Fruit fly (Drosophila melanogaster): ENCODE results near the gene CG3323.

DNA sequence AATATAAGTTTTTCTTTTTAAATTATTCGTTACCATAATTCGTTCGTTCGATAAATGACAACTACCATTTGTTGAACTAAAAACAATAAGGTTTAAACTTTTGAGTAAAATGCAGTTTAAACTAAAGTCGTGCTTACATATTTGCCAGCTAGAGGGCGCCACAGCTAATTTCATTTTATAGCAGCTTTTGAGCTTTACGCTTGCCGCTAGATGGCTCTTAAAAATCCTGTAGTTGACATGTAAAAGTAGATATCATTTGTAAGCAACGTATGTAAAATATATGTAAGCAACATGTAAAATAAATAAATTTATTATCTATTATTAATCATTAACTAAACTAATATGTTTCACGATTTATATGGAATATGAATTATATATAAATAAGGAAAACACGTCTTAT, 15.8 kb downstream of the CG3323 start:
- no peak for TF ChIP-seq Hand (GFP tag; optimal IDR thresholded peaks at IDR 0.05)
- no peak for TF ChIP-seq Drgx (GFP tag; IDR thresholded peaks at IDR 0.05)
- no peak for TF ChIP-seq jigr1 (GFP tag; IDR thresholded peaks at IDR 0.05)
- peak; percentile 93 for TF ChIP-seq CTCF (GFP tag; optimal IDR thresholded peaks at IDR 0.05)
- no peak for TF ChIP-seq CG2129 (GFP tag; IDR thresholded peaks at IDR 0.05; ENCODE audit: partially characterized antibody)
- TF ChIP-seq Six4 (GFP tag; optimal IDR thresholded peaks at IDR 0.05) = no peak
- TF ChIP-seq en (GFP tag; optimal IDR thresholded peaks at IDR 0.05) = no peak
- no peak for TF ChIP-seq pan (optimal IDR thresholded peaks at IDR 0.05)
- no peak for TF ChIP-seq pan (GFP tag; optimal IDR thresholded peaks at IDR 0.05 in 1 of 2, IDR thresholded peaks at IDR 0.05 in 1 of 2)
- no peak for TF ChIP-seq Dll (GFP tag; IDR thresholded peaks at IDR 0.05; ENCODE audit: partially characterized antibody)
- TF ChIP-seq fd3F (GFP tag; optimal IDR thresholded peaks at IDR 0.05) = no peak
- no peak for TF ChIP-seq CG11696 (GFP tag; IDR thresholded peaks at IDR 0.05)
- no peak for TF ChIP-seq btn (GFP tag; optimal IDR thresholded peaks at IDR 0.05)
